Fruit fly (Drosophila melanogaster): ENCODE measurements around the gene CG11619.

The CG11619 gene

dm6 chr3L:18988055-18988819, at the start of gene CG11619:
Gene CG11619, minus strand, starts transcription at chr3L:18988323.
- TF ChIP-seq fd96Ca (GFP tag; IDR thresholded peaks at IDR 0.05) (no peak), CG32121 (GFP tag; IDR thresholded peaks at IDR 0.05) (no peak), CG17806 (tag; optimal IDR thresholded peaks at IDR 0.05) (no peak), Ets98B (GFP tag; IDR thresholded peaks at IDR 0.05) (no peak), CG9948 (tag; optimal IDR thresholded peaks at IDR 0.05) (no peak), CG8159 (tag; optimal IDR thresholded peaks at IDR 0.05) (no peak), CG15710 (tag; optimal IDR thresholded peaks at IDR 0.05) (no peak), CG8301 (tag; optimal IDR thresholded peaks at IDR 0.05) (no peak), CG14655 (GFP tag; optimal IDR thresholded peaks at IDR 0.05) (no peak), D1 (tag; optimal IDR thresholded peaks at IDR 0.05) (no peak), CG13204 (GFP tag; optimal IDR thresholded peaks at IDR 0.05) (no peak)

- TF ChIP-seq CG8301 (tag; optimal IDR thresholded peaks at IDR 0.05) (no peak), D1 (tag; optimal IDR thresholded peaks at IDR 0.05) (no peak), CG12605 (GFP tag; IDR thresholded peaks at IDR 0.05) (no peak), CG10348 (GFP tag; IDR thresholded peaks at IDR 0.05) (no peak), Pif1B (GFP tag; optimal IDR thresholded peaks at IDR 0.05) (no peak), CG9948 (tag; optimal IDR thresholded peaks at IDR 0.05) (no peak), CG32121 (GFP tag; IDR thresholded peaks at IDR 0.05) (no peak), CG13204 (GFP tag; optimal IDR thresholded peaks at IDR 0.05) (no peak), Pif1A (GFP tag; optimal IDR thresholded peaks at IDR 0.05) (no peak), CG4496 (GFP tag; IDR thresholded peaks at IDR 0.05) (no peak), Snoo (tag; optimal IDR thresholded peaks at IDR 0.05) (no peak), rn (GFP tag; IDR thresholded peaks at IDR 0.05) (no peak), fd96Ca (GFP tag; IDR thresholded peaks at IDR 0.05) (no peak), CG8159 (tag; optimal IDR thresholded peaks at IDR 0.05) (no peak)
Observed at dm6 chr3L:19037051-19037450, 48.9 kb upstream of the CG11619 start.

dm6 chr3L:19036119-19036518, 48.0 kb upstream of the CG11619 start:
- TF ChIP-seq Ets98B (GFP tag; IDR thresholded peaks at IDR 0.05) (no peak), CG32121 (GFP tag; IDR thresholded peaks at IDR 0.05) (no peak), CG9948 (tag; optimal IDR thresholded peaks at IDR 0.05) (no peak), rn (GFP tag; IDR thresholded peaks at IDR 0.05) (no peak), EcR (GFP tag; optimal IDR thresholded peaks at IDR 0.05) (no peak), D1 (tag; optimal IDR thresholded peaks at IDR 0.05) (no peak), CG8159 (tag; optimal IDR thresholded peaks at IDR 0.05) (no peak), CG15710 (tag; optimal IDR thresholded peaks at IDR 0.05) (no peak), Pif1A (GFP tag; optimal IDR thresholded peaks at IDR 0.05) (no peak), gl (tag; optimal IDR thresholded peaks at IDR 0.05) (no peak)

- TF ChIP-seq CG9948 (tag; optimal IDR thresholded peaks at IDR 0.05) (peak; percentile 49), D1 (tag; optimal IDR thresholded peaks at IDR 0.05) (peak; percentile 13), CG14655 (GFP tag; optimal IDR thresholded peaks at IDR 0.05) (peak; percentile 35), CG17806 (tag; optimal IDR thresholded peaks at IDR 0.05) (peak; percentile 52), Ets98B (GFP tag; IDR thresholded peaks at IDR 0.05) (no peak), CG4496 (GFP tag; IDR thresholded peaks at IDR 0.05) (no peak), Pif1B (GFP tag; optimal IDR thresholded peaks at IDR 0.05) (no peak), CG8159 (tag; optimal IDR thresholded peaks at IDR 0.05) (peak; percentile 66), CG10348 (GFP tag; IDR thresholded peaks at IDR 0.05) (no peak), EcR (GFP tag; optimal IDR thresholded peaks at IDR 0.05) (no peak), CG12605 (GFP tag; IDR thresholded peaks at IDR 0.05) (no peak), CG15710 (tag; optimal IDR thresholded peaks at IDR 0.05) (peak; percentile 25), gl (tag; optimal IDR thresholded peaks at IDR 0.05) (no peak), CG8301 (tag; optimal IDR thresholded peaks at IDR 0.05) (peak; percentile 17), Snoo (tag; optimal IDR thresholded peaks at IDR 0.05) (peak; percentile 44), CG32121 (GFP tag; IDR thresholded peaks at IDR 0.05) (no peak), CG13204 (GFP tag; optimal IDR thresholded peaks at IDR 0.05) (no peak), CG34367 (tag; optimal IDR thresholded peaks at IDR 0.05) (peak; percentile 15), fd96Ca (GFP tag; IDR thresholded peaks at IDR 0.05) (no peak), rn (GFP tag; IDR thresholded peaks at IDR 0.05) (no peak), Pif1A (GFP tag; optimal IDR thresholded peaks at IDR 0.05) (peak; percentile 0)
Observed at dm6 chr3L:19035163-19035900, 47.2 kb upstream of the CG11619 start.

dm6 chr3L:19033154-19033811, 45.2 kb upstream of the CG11619 start:
- no peak for TF ChIP-seq CG10348 (GFP tag; IDR thresholded peaks at IDR 0.05)
- peak; percentile 39 for TF ChIP-seq gl (tag; optimal IDR thresholded peaks at IDR 0.05)
- TF ChIP-seq CG13204 (GFP tag; optimal IDR thresholded peaks at IDR 0.05), result peak; percentile 68
- no peak for TF ChIP-seq rn (GFP tag; IDR thresholded peaks at IDR 0.05)
- TF ChIP-seq CG8301 (tag; optimal IDR thresholded peaks at IDR 0.05), result peak; percentile 65
- peak; percentile 77 for TF ChIP-seq CG14655 (GFP tag; optimal IDR thresholded peaks at IDR 0.05)
- TF ChIP-seq CG12605 (GFP tag; IDR thresholded peaks at IDR 0.05), result peak; percentile 35; the same call in 1 of the 2 replicates
- peak; percentile 81 for TF ChIP-seq CG17806 (tag; optimal IDR thresholded peaks at IDR 0.05)
- peak; percentile 83 for TF ChIP-seq CG15710 (tag; optimal IDR thresholded peaks at IDR 0.05)
- TF ChIP-seq CG4496 (GFP tag; IDR thresholded peaks at IDR 0.05), result peak; percentile 35; the same call in 2 of the 3 replicates
- TF ChIP-seq CG8159 (tag; optimal IDR thresholded peaks at IDR 0.05), result peak; percentile 78
- TF ChIP-seq Snoo (tag; optimal IDR thresholded peaks at IDR 0.05), result peak; percentile 66
- peak; percentile 79 for TF ChIP-seq CG9948 (tag; optimal IDR thresholded peaks at IDR 0.05)
- TF ChIP-seq D1 (tag; optimal IDR thresholded peaks at IDR 0.05), result peak; percentile 42
- TF ChIP-seq Pif1B (GFP tag; optimal IDR thresholded peaks at IDR 0.05), result peak; percentile 67
- no peak for TF ChIP-seq Ets98B (GFP tag; IDR thresholded peaks at IDR 0.05)
- no peak for TF ChIP-seq EcR (GFP tag; optimal IDR thresholded peaks at IDR 0.05)
- peak; percentile 74 for TF ChIP-seq Pif1A (GFP tag; optimal IDR thresholded peaks at IDR 0.05)
- peak; percentile 78 for TF ChIP-seq CG34367 (tag; optimal IDR thresholded peaks at IDR 0.05)
- 0 out of 2 replicates have a peak, but pooled peaks have one; percentile 18 for TF ChIP-seq CG32121 (GFP tag; IDR thresholded peaks at IDR 0.05)
- no peak for TF ChIP-seq fd96Ca (GFP tag; IDR thresholded peaks at IDR 0.05)

Data from whole organism, pupa.